Fruit fly (Drosophila melanogaster) whole organism, embryonic: Measurements from ENCODE around the gene ninaG.

Experiments
- Adf1 ChIP-seq: fragments of 200-800 bp; sonication (Bioruptor generic); IDR thresholded peaks from 2 replicates; pipeline ENCODE4 v1.3.6; 2022; ENCODE audit warnings: missing biosample characterization, missing genetic modification characterization
- Bdp1 ChIP-seq: fragments of 200-800 bp; sonication (Bioruptor generic); optimal IDR thresholded peaks from 3 replicates; lab custom pipeline; 2016; ENCODE audit warnings: missing biosample characterization, missing genetic modification characterization
- CG10147 ChIP-seq: fragments of 200-800 bp; sonication (Bioruptor generic); optimal IDR thresholded peaks from 2 replicates; lab custom pipeline; 2019; ENCODE audit warnings: missing biosample characterization, mild to moderate bottlenecking, missing genetic modification characterization, moderate library complexity
- CG11504 ChIP-seq: fragments of 200-800 bp; sonication (Bioruptor generic); optimal IDR thresholded peaks from 3 replicates; lab custom pipeline; 2019; ENCODE audit warnings: missing biosample characterization, mild to moderate bottlenecking, missing genetic modification characterization, moderate library complexity
- CG11560 ChIP-seq: fragments of 200-800 bp; sonication (Bioruptor generic); IDR thresholded peaks from 3 replicates; pipeline ENCODE4 v1.3.6; 2022; ENCODE audit warnings: missing biosample characterization, missing genetic modification characterization
- CG12155 ChIP-seq: fragments of 200-800 bp; sonication (Bioruptor generic); optimal IDR thresholded peaks from 3 replicates; lab custom pipeline; 2016; ENCODE audit warnings: missing biosample characterization, missing genetic modification characterization
- CG13424 ChIP-seq: fragments of 200-800 bp; sonication (Bioruptor generic); optimal IDR thresholded peaks from 2 replicates; lab custom pipeline; 2019; ENCODE audit warnings: missing biosample characterization, mild to moderate bottlenecking, missing genetic modification characterization, moderate library complexity
- CG13894 ChIP-seq: fragments of 200-800 bp; sonication (Bioruptor generic); optimal IDR thresholded peaks from 3 replicates; lab custom pipeline; 2018; ENCODE audit warnings: missing biosample characterization, mild to moderate bottlenecking, missing genetic modification characterization, moderate library complexity
- CG14860 ChIP-seq: fragments of 200-800 bp; sonication (Bioruptor generic); IDR thresholded peaks from 3 replicates; pipeline ENCODE4 v1.3.6; 2022; ENCODE audit warnings: missing biosample characterization, missing genetic modification characterization; ENCODE audit not compliant: partially characterized antibody
- CG1603 ChIP-seq: fragments of 200-800 bp; sonication (Bioruptor generic); optimal IDR thresholded peaks from 2 replicates; lab custom pipeline; 2019; ENCODE audit warnings: missing biosample characterization, mild to moderate bottlenecking, missing genetic modification characterization, moderate library complexity
- CG18599 ChIP-seq: fragments of 200-800 bp; sonication (Bioruptor generic); optimal IDR thresholded peaks from 3 replicates; lab custom pipeline; 2017; ENCODE audit warnings: missing biosample characterization, missing genetic modification characterization, mild to moderate bottlenecking, moderate library complexity, missing genetic modification reagents
- CG18764 ChIP-seq: fragments of 200-800 bp; sonication (Bioruptor generic); optimal IDR thresholded peaks from 3 replicates; lab custom pipeline; 2016; ENCODE audit warnings: missing biosample characterization, missing genetic modification characterization
- CG31224 ChIP-seq: fragments of 200-800 bp; sonication (Bioruptor generic); IDR thresholded peaks from 2 replicates; pipeline ENCODE4 v1.3.6; 2022; ENCODE audit warnings: missing biosample characterization, missing genetic modification characterization
- CG34376 ChIP-seq: fragments of 200-800 bp; sonication (Bioruptor generic); optimal IDR thresholded peaks from 2 replicates; lab custom pipeline; 2018; ENCODE audit warnings: missing biosample characterization, mild to moderate bottlenecking, missing genetic modification characterization
- CG4282 ChIP-seq: fragments of 200-800 bp; sonication (Bioruptor generic); optimal IDR thresholded peaks from 2 replicates; lab custom pipeline; 2016; ENCODE audit warnings: missing biosample characterization, missing genetic modification characterization
- CG7928 ChIP-seq: fragments of 200-800 bp; sonication (Bioruptor generic); optimal IDR thresholded peaks from 2 replicates; lab custom pipeline; 2017; ENCODE audit warnings: missing biosample characterization, mild to moderate bottlenecking, missing genetic modification characterization
- CG8281 ChIP-seq: fragments of 200-800 bp; sonication (Bioruptor generic); optimal IDR thresholded peaks from 2 replicates; lab custom pipeline; 2018; ENCODE audit warnings: missing biosample characterization, mild to moderate bottlenecking, missing genetic modification characterization, moderate library complexity
- CG9609 ChIP-seq: fragments of 200-800 bp; sonication (Bioruptor generic); optimal IDR thresholded peaks from 3 replicates; lab custom pipeline; 2016; ENCODE audit warnings: missing biosample characterization, missing genetic modification characterization
- CoRest ChIP-seq: fragments of 200-800 bp; sonication (Bioruptor generic); optimal IDR thresholded peaks from 3 replicates; lab custom pipeline; 2018; ENCODE audit warnings: missing biosample characterization, mild to moderate bottlenecking, missing genetic modification characterization, moderate library complexity
- Dip2 ChIP-seq: fragments of 200-800 bp; sonication (Bioruptor generic); IDR thresholded peaks from 2 replicates; pipeline ENCODE4 v1.3.6; 2022; ENCODE audit warnings: missing biosample characterization, missing genetic modification characterization
- Dref ChIP-seq: fragments of 200-800 bp; sonication (Bioruptor generic); IDR thresholded peaks from 2 replicates; pipeline ENCODE4 v1.3.6; 2022; ENCODE audit warnings: missing biosample characterization, missing genetic modification characterization
- Fer2 ChIP-seq: fragments of 200-800 bp; sonication (Bioruptor generic); optimal IDR thresholded peaks from 2 replicates; lab custom pipeline; 2018; ENCODE audit warnings: missing biosample characterization, mild to moderate bottlenecking, missing genetic modification characterization, moderate library complexity
- H2.0 ChIP-seq: fragments of 200-800 bp; sonication (Bioruptor generic); IDR thresholded peaks from 2 replicates; pipeline ENCODE4 v1.3.6; 2022; ENCODE audit warnings: missing biosample characterization, missing genetic modification characterization
- Hr39 ChIP-seq: fragments of >200 bp; optimal IDR thresholded peaks from 2 replicates; lab custom pipeline; 2017
- Lim3 ChIP-seq: fragments of 200-800 bp; sonication (Bioruptor generic); IDR thresholded peaks from 2 replicates; pipeline ENCODE4 v1.3.6; 2022; ENCODE audit warnings: missing biosample characterization, missing genetic modification characterization
- Ravus ChIP-seq: fragments of 200-800 bp; sonication (Bioruptor generic); IDR thresholded peaks from 2 replicates; pipeline ENCODE4 v1.3.6; 2022; ENCODE audit warnings: missing biosample characterization, missing genetic modification characterization
- Side ChIP-seq: fragments of 200-800 bp; sonication (Bioruptor generic); optimal IDR thresholded peaks from 2 replicates; lab custom pipeline; 2016; ENCODE audit warnings: missing biosample characterization, missing genetic modification characterization
- Sin3A ChIP-seq: fragments of >200 bp; optimal IDR thresholded peaks from 2 replicates; lab custom pipeline; 2018
- bcd ChIP-seq: fragments of 200-800 bp; sonication (Bioruptor generic); optimal IDR thresholded peaks from 2 replicates; lab custom pipeline; 2017; ENCODE audit warnings: missing biosample characterization, mild to moderate bottlenecking, missing genetic modification characterization
- bsh ChIP-seq, 2 experiments: fragments of 200-800 bp; sonication (Bioruptor generic); optimal IDR thresholded peaks; 2 replicates each; lab custom pipeline; 2017 to 2018; ENCODE audit warnings: mild to moderate bottlenecking in 2 of 2, missing biosample characterization in 2 of 2, missing genetic modification characterization in 2 of 2, moderate library complexity in 1 of 2
- corto ChIP-seq: fragments of 200-800 bp; sonication (Bioruptor generic); optimal IDR thresholded peaks from 2 replicates; lab custom pipeline; 2016; ENCODE audit warnings: missing biosample characterization, mild to moderate bottlenecking, missing genetic modification characterization, moderate library complexity
- crp ChIP-seq, 2 experiments: fragments of 200-800 bp; sonication (Bioruptor generic); optimal IDR thresholded peaks; 2 replicates in 1 of 2; 3 replicates in 1 of 2; lab custom pipeline; 2017; ENCODE audit warnings: missing biosample characterization in 2 of 2, missing genetic modification characterization in 2 of 2, mild to moderate bottlenecking in 1 of 2, moderate library complexity in 1 of 2
- dm ChIP-seq: fragments of 200-800 bp; sonication (Bioruptor generic); optimal IDR thresholded peaks from 3 replicates; lab custom pipeline; 2016; ENCODE audit warnings: missing biosample characterization, missing genetic modification characterization
- en ChIP-seq: fragments of 200-800 bp; sonication (Bioruptor generic); optimal IDR thresholded peaks from 2 replicates; lab custom pipeline; 2016; ENCODE audit warnings: missing biosample characterization, missing genetic modification characterization
- gce ChIP-seq: fragments of 200-800 bp; sonication (Bioruptor generic); IDR thresholded peaks from 3 replicates; pipeline ENCODE4 v1.3.6; 2022; ENCODE audit warnings: missing biosample characterization, missing genetic modification characterization
- gfzf ChIP-seq: fragments of 200-800 bp; sonication (Bioruptor generic); optimal IDR thresholded peaks from 2 replicates; lab custom pipeline; 2016; ENCODE audit warnings: missing biosample characterization, mild to moderate bottlenecking, missing genetic modification characterization, moderate library complexity
- hb ChIP-seq: fragments of 200-800 bp; sonication (Bioruptor generic); IDR thresholded peaks from 3 replicates; pipeline ENCODE4 v1.3.6; 2022; ENCODE audit warnings: missing biosample characterization, missing genetic modification characterization; ENCODE audit not compliant: partially characterized antibody
- ind ChIP-seq: fragments of 200-800 bp; sonication (Bioruptor generic); optimal IDR thresholded peaks from 3 replicates; lab custom pipeline; 2016; ENCODE audit warnings: missing biosample characterization, missing genetic modification characterization
- jing ChIP-seq: fragments of 200-800 bp; sonication (Bioruptor generic); optimal IDR thresholded peaks from 2 replicates; lab custom pipeline; 2018; ENCODE audit warnings: missing biosample characterization, mild to moderate bottlenecking, missing genetic modification characterization
- lab ChIP-seq: fragments of 200-800 bp; sonication (Bioruptor generic); optimal IDR thresholded peaks from 3 replicates; lab custom pipeline; 2017; ENCODE audit warnings: missing biosample characterization, missing genetic modification characterization, mild to moderate bottlenecking, moderate library complexity, missing genetic modification reagents
- nerfin-1 ChIP-seq: fragments of 200-800 bp; sonication (Bioruptor generic); optimal IDR thresholded peaks from 3 replicates; lab custom pipeline; 2019; ENCODE audit warnings: missing biosample characterization, mild to moderate bottlenecking, missing genetic modification characterization, moderate library complexity
- nom ChIP-seq: fragments of 200-800 bp; sonication (Bioruptor generic); optimal IDR thresholded peaks from 2 replicates; lab custom pipeline; 2017; ENCODE audit warnings: missing biosample characterization, missing genetic modification characterization, mild to moderate bottlenecking, moderate library complexity, missing genetic modification reagents
- otp ChIP-seq: fragments of 200-800 bp; sonication (Bioruptor generic); IDR thresholded peaks from 3 replicates; pipeline ENCODE4, ENCODE4 v1.3.6; 2022; ENCODE audit warnings: missing biosample characterization, missing genetic modification characterization
- slbo ChIP-seq: fragments of 200-800 bp; sonication (Bioruptor generic); IDR thresholded peaks from 2 replicates; pipeline ENCODE4 v1.3.6; 2022; ENCODE audit warnings: missing biosample characterization, missing genetic modification characterization
- slou ChIP-seq: fragments of 200-800 bp; sonication (Bioruptor generic); optimal IDR thresholded peaks from 3 replicates; lab custom pipeline; 2016; ENCODE audit warnings: missing biosample characterization, missing genetic modification characterization
- sna ChIP-seq: fragments of 200-800 bp; sonication (Bioruptor generic); IDR thresholded peaks from 2 replicates; pipeline ENCODE4 v1.3.6; 2022; ENCODE audit warnings: missing biosample characterization, missing genetic modification characterization; ENCODE audit not compliant: partially characterized antibody
- vvl ChIP-seq: fragments of 200-800 bp; sonication (Bioruptor generic); IDR thresholded peaks from 2 replicates; pipeline ENCODE4 v1.3.6; 2022; ENCODE audit warnings: missing biosample characterization, missing genetic modification characterization
- wdn ChIP-seq: fragments of 200-800 bp; sonication (Bioruptor generic); IDR thresholded peaks from 2 replicates; pipeline ENCODE4 v1.3.6; 2022; ENCODE audit warnings: missing biosample characterization, missing genetic modification characterization
- yki ChIP-seq: fragments of >200 bp; optimal IDR thresholded peaks from 3 replicates; lab custom pipeline; 2018
- zen2 ChIP-seq: fragments of 200-800 bp; sonication (Bioruptor generic); IDR thresholded peaks from 3 replicates; pipeline ENCODE4 v1.3.6; 2022; ENCODE audit warnings: missing biosample characterization, missing genetic modification characterization; ENCODE audit not compliant: partially characterized antibody

ninaG gene

dm6 chr3R:11421643-11422122 is at the start of gene ninaG, which contains the start of gene Sptz (continued):
- TF ChIP-seq CG1603 (peak; percentile 86), Dref (peak; percentile 67), en (GFP tag; lab: Kevin White, UChicago) (peak; percentile 80), slou (GFP tag; lab: Kevin White, UChicago) (peak; percentile 89), CG12155 (peak; percentile 94), hb (no peak), wdn (GFP tag; lab: Robert Waterston, UW) (peak; percentile 83), yki (lab: Kevin White, UChicago) (no peak), Fer2 (tag; lab: Kevin White, UChicago) (peak; percentile 84), jing (peak; percentile 82), CG18599 (GFP tag; lab: Kevin White, UChicago) (peak; percentile 91), ind (GFP tag; lab: Kevin White, UChicago) (peak; percentile 96), gfzf (GFP tag; lab: Kevin White, UChicago) (peak; percentile 39), CG18764 (GFP tag; lab: Kevin White, UChicago) (peak; percentile 90), sna (peak; percentile 44; the same call in 1 of the 2 replicates), CG8281 (tag; lab: Kevin White, UChicago) (peak; percentile 63), H2.0 (peak; percentile 95), crp (GFP tag; optimal IDR thresholded peaks at IDR 0.05; lab: Kevin White, UChicago) (peak in 1 of 2 experiments; percentile 78), CG14860 (GFP tag; lab: Robert Waterston, UW) (0 out of 3 replicates have a peak, but pooled peaks have one; percentile 33), CG7928 (GFP tag; lab: Kevin White, UChicago) (peak; percentile 67), Sin3A (lab: Kevin White, UChicago) (peak; percentile 83), zen2 (GFP tag; lab: Robert Waterston, UW) (no peak; the same call in 2 of the 3 replicates), CG13894 (no peak), slbo (GFP tag; lab: Robert Waterston, UW) (peak; percentile 97), Ravus (GFP tag; lab: Robert Waterston, UW) (peak; percentile 85), CG4282 (GFP tag; lab: Kevin White, UChicago) (peak; percentile 88), CG31224 (peak; percentile 90), dm (GFP tag; lab: Kevin White, UChicago) (peak; percentile 88), CG11560 (tag; lab: Robert Waterston, UW) (peak; percentile 87), gce (GFP tag; lab: Robert Waterston, UW) (peak; percentile 87), Side (GFP tag; lab: Kevin White, UChicago) (peak; percentile 91), nerfin-1 (tag; lab: Kevin White, UChicago) (peak; percentile 84), CG10147 (GFP tag; lab: Kevin White, UChicago) (no peak), CG11504 (peak; percentile 89), vvl (GFP tag; lab: Robert Waterston, UW) (peak; percentile 98), Dip2 (GFP tag; lab: Robert Waterston, UW) (peak; percentile 43; the same call in 1 of the 2 replicates), CG9609 (GFP tag; lab: Kevin White, UChicago) (peak; percentile 95), nom (GFP tag; lab: Kevin White, UChicago) (no peak), Adf1 (GFP tag; lab: Robert Waterston, UW) (peak; percentile 81), corto (GFP tag; lab: Kevin White, UChicago) (no peak), Lim3 (GFP tag; lab: Robert Waterston, UW) (peak; percentile 62; the same call in 1 of the 2 replicates), CG34376 (GFP tag; lab: Kevin White, UChicago) (peak; percentile 74), bcd (peak; percentile 94), Bdp1 (GFP tag; lab: Kevin White, UChicago) (peak; percentile 87), lab (peak; percentile 94), CoRest (tag; lab: Kevin White, UChicago) (peak; percentile 95), otp (GFP tag; lab: Robert Waterston, UW) (peak; percentile 92), bsh (GFP tag; optimal IDR thresholded peaks at IDR 0.05; lab: Kevin White, UChicago) (peak in 1 of 2 experiments; percentile 93), Hr39 (lab: Kevin White, UChicago) (no peak), CG13424 (peak; percentile 92)
